Worm (Caenorhabditis elegans) whole organism, midembryonic: ENCODE results near the gene F11C7.2.

Experiments used
- T22C8.4 ChIP-seq: fragments of 200-800 bp; sonication (Bioruptor generic); IDR thresholded peaks from 2 replicates; pipeline ENCODE4 v1.3.6; 2022; ENCODE audit warnings: missing genetic modification characterization, missing compliant biosample characterization
- cog-1 ChIP-seq: sonication (generic microtip); optimal IDR thresholded peaks from 2 replicates; lab custom pipeline; 2016; ENCODE audit warnings: missing genetic modification characterization, missing compliant biosample characterization
- flt-1 ChIP-seq: fragments of 200-800 bp; sonication (Bioruptor generic); IDR thresholded peaks from 2 replicates; pipeline ENCODE4 v1.3.6; 2022; ENCODE audit warnings: missing genetic modification characterization, missing compliant biosample characterization
- klf-2 ChIP-seq: fragments of 200-800 bp; sonication (Bioruptor generic); conservative IDR thresholded peaks from 2 replicates; pipeline ENCODE4 v1.3.6; 2022; ENCODE audit warnings: missing genetic modification reagents, missing genetic modification characterization, missing compliant biosample characterization
- med-1 ChIP-seq: sonication (generic microtip); optimal IDR thresholded peaks from 2 replicates; lab custom pipeline; 2017; ENCODE audit warnings: missing genetic modification characterization, mild to moderate bottlenecking, missing compliant biosample characterization, antibody characterized with exemption, missing genetic modification reagents; ENCODE audit not compliant: insufficient read depth
- ref-1 ChIP-seq: fragments of 200-800 bp; sonication (Bioruptor generic); conservative IDR thresholded peaks from 2 replicates; pipeline ENCODE4 v1.3.6; 2022; ENCODE audit warnings: missing genetic modification reagents, missing genetic modification characterization, missing compliant biosample characterization
- tab-1 ChIP-seq: fragments of 200-800 bp; sonication (Bioruptor generic); IDR thresholded peaks from 2 replicates; pipeline ENCODE4 v1.3.6; 2022; ENCODE audit warnings: missing genetic modification characterization, missing compliant biosample characterization
- ztf-23 ChIP-seq: fragments of 200-800 bp; sonication (Bioruptor generic); IDR thresholded peaks from 2 replicates; pipeline ENCODE4 v1.3.6; 2022; ENCODE audit warnings: missing genetic modification reagents, missing genetic modification characterization, missing compliant biosample characterization
- ztf-29 ChIP-seq: fragments of 200-800 bp; sonication (Bioruptor generic); IDR thresholded peaks from 2 replicates; pipeline ENCODE4 v1.3.6; 2022; ENCODE audit warnings: missing genetic modification reagents, missing genetic modification characterization, missing compliant biosample characterization

The F11C7.2 gene

DNA sequence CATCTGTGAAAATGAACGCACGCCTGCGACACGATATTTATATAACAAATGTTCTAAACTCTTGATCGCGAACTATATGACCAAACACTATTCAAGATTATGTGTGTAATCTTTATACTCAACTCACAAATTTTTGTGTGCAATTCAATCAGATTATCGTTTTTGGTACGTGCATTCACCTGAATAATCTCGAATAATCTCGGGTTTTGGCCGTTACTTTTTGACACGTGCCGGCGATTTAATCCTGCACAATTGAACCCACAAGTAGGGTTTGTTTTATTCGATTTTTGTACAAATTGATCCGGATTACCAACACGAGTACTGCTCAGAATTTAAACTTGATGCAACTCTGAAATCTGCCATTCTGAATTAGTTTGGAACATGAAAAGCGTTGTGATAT, at the start of gene F11C7.2, which contains the start of gene vap-1:
F11C7.2 (plus strand) TSS at position 359 of the 400 bp plus-strand sequence.
vap-1 (minus strand) TSS at position 101 of the 400 bp plus-strand sequence.
- TF ChIP-seq klf-2 (GFP tag; lab: Robert Waterston, UW), result no peak
- no peak for TF ChIP-seq cog-1 (tag; lab: Kevin White, UChicago)
- no peak for TF ChIP-seq tab-1 (GFP tag; lab: Robert Waterston, UW)
- TF ChIP-seq ztf-29 (GFP tag; lab: Robert Waterston, UW), result no peak
- TF ChIP-seq flt-1 (GFP tag; lab: Robert Waterston, UW), result no peak

DNA sequence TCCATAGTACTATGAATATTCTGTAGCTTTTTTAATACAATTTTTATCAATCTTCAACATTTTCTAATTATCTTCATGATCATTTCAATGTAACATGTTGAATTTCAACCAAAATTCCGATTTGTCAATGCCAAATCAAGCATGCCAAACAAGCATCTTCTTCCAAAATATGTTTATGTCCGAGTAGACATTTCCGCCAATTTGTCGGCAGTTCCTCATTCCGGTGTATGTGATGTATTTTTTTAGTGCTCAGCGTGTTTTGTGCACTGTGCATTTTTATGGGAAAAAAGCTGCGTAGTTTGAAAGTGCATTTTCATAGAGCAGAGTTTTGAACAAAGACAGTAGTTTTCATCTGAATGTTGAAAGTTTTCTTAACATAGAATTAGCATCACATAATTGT, 47.2 kb upstream of the F11C7.2 start:
- no peak for TF ChIP-seq cog-1 (tag; lab: Kevin White, UChicago)
- TF ChIP-seq med-1 (GFP tag; lab: Kevin White, UChicago), result no peak
- no peak for TF ChIP-seq ref-1
- TF ChIP-seq ztf-23 (GFP tag; lab: Robert Waterston, UW), result no peak
- no peak for TF ChIP-seq tab-1 (GFP tag; lab: Robert Waterston, UW)
- TF ChIP-seq T22C8.4 (GFP tag; lab: Robert Waterston, UW), result no peak
- no peak for TF ChIP-seq klf-2 (GFP tag; lab: Robert Waterston, UW)
- no peak for TF ChIP-seq ztf-29 (GFP tag; lab: Robert Waterston, UW)
- no peak for TF ChIP-seq flt-1 (GFP tag; lab: Robert Waterston, UW)

DNA sequence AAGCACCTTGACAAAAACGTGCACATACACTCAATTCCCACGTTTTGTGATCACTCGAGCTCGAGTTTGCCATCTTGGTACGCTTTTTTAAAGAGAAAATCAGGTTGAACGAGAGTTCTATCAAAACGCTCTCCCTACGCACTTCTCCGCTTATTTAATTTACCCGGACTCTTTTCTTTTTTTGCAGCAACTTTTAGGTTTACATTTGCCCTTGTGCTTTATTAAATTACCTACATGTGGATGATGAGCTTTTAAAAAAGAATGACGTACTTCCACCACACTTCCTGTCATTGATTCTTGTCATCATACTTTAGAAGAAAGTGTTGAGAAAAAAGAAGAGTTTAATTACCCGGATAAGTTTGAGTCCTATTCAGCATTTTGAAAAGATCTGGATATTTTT, 44.5 kb upstream of the F11C7.2 start:
- no peak for TF ChIP-seq ztf-29 (GFP tag; lab: Robert Waterston, UW)
- no peak for TF ChIP-seq med-1 (GFP tag; lab: Kevin White, UChicago)
- TF ChIP-seq T22C8.4 (GFP tag; lab: Robert Waterston, UW), result no peak
- TF ChIP-seq ref-1, result no peak
- no peak for TF ChIP-seq flt-1 (GFP tag; lab: Robert Waterston, UW)
- no peak for TF ChIP-seq ztf-23 (GFP tag; lab: Robert Waterston, UW)
- TF ChIP-seq tab-1 (GFP tag; lab: Robert Waterston, UW), result no peak
- TF ChIP-seq klf-2 (GFP tag; lab: Robert Waterston, UW), result no peak
- no peak for TF ChIP-seq cog-1 (tag; lab: Kevin White, UChicago)

DNA sequence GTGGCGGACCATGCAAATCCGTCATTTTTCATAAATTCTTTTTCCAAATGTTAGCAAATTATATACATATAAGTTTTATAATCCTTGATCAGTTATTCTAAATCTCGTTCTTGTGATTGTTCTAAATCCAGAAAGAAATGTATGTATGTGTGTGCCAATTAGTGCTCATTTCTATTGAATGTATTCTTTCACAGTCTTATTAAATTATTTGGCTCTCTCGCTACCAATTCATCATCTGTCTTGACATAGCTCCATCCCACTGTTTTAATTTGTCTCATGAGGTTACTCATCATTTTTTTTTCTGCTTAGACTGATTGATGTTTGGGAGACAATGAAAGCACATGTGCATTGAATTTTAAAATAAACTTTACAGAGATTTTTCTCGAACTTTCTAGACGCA, 41.2 kb upstream of the F11C7.2 start:
- no peak for TF ChIP-seq ztf-23 (GFP tag; lab: Robert Waterston, UW)
- TF ChIP-seq T22C8.4 (GFP tag; lab: Robert Waterston, UW), result no peak
- no peak for TF ChIP-seq med-1 (GFP tag; lab: Kevin White, UChicago)
- no peak for TF ChIP-seq tab-1 (GFP tag; lab: Robert Waterston, UW)
- no peak for TF ChIP-seq ztf-29 (GFP tag; lab: Robert Waterston, UW)
- no peak for TF ChIP-seq klf-2 (GFP tag; lab: Robert Waterston, UW)
- no peak for TF ChIP-seq flt-1 (GFP tag; lab: Robert Waterston, UW)
- no peak for TF ChIP-seq ref-1
- no peak for TF ChIP-seq cog-1 (tag; lab: Kevin White, UChicago)

DNA sequence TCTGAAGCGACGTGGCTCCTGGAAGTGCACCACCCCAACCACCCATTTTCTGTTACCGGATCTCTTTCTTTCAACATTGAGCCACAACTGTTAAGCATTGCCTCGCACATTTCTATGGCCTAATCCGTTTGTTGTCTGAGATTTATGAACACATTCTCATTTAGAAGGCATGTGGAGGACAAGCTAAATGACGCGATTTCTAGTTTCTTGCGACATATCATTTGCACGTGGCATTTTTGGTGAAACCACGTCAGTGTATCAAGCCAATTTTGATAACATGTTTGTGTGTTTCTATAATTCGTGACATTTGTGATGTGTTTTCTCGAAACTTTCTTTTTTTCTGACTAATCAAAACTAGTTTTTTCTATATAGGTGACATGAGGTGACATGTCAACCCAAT, 39.9 kb upstream of the F11C7.2 start:
- no peak for TF ChIP-seq cog-1 (tag; lab: Kevin White, UChicago)
- TF ChIP-seq ref-1, result no peak
- TF ChIP-seq tab-1 (GFP tag; lab: Robert Waterston, UW), result no peak
- no peak for TF ChIP-seq T22C8.4 (GFP tag; lab: Robert Waterston, UW)
- no peak for TF ChIP-seq klf-2 (GFP tag; lab: Robert Waterston, UW)
- no peak for TF ChIP-seq ztf-29 (GFP tag; lab: Robert Waterston, UW)
- no peak for TF ChIP-seq flt-1 (GFP tag; lab: Robert Waterston, UW)
- no peak for TF ChIP-seq ztf-23 (GFP tag; lab: Robert Waterston, UW)
- no peak for TF ChIP-seq med-1 (GFP tag; lab: Kevin White, UChicago)

DNA sequence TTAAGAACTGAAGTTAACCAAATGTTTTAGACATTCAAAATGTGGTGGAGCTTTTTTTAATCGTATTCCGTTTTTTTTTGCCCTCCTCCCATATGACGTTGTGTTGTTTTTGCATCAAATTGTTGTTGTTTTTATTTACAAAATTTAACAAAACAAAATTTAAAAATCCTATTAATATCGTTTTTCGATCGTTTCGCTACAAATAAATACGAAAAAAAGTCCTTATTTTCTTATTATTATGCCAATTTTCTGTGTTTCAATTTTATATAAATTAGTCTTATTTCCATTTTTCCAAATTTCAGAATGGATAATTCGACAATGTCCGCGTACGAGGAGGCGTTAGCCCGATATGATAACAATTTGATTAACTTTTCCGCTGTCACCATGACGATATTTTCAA, 37.2 kb upstream of the F11C7.2 start, which contains the start of gene npr-36:
npr-36 (plus strand) TSS at position 301 of the 400 bp plus-strand sequence.
- TF ChIP-seq ztf-29 (GFP tag; lab: Robert Waterston, UW) (no peak), med-1 (GFP tag; lab: Kevin White, UChicago) (no peak), ztf-23 (GFP tag; lab: Robert Waterston, UW) (no peak), klf-2 (GFP tag; lab: Robert Waterston, UW) (no peak)

DNA sequence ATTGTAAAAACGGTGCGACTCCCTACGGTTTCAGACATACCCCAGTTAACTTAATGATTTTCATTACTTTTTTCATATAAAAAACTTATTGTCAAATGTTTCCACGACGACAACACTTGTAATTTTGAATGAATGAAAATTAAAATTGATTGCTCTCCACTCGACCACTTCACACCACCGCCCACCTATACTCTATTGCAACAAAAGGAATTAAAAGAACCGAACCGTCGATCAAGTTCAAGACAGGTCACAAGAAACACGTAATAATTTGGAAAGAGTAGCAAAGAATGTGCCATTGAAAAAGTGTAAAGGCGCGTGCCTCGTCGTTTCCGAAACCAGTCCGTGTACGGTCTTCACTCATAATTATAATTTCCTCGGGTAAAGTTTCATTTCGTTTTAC, 34.1 kb upstream of the F11C7.2 start, which contains the start of gene F10D7.11:
F10D7.11 (plus strand) TSS at position 301 of the 400 bp plus-strand sequence.
- no peak for TF ChIP-seq T22C8.4 (GFP tag; lab: Robert Waterston, UW)
- TF ChIP-seq ref-1, result no peak
- TF ChIP-seq med-1 (GFP tag; lab: Kevin White, UChicago), result no peak
- no peak for TF ChIP-seq ztf-29 (GFP tag; lab: Robert Waterston, UW)
- no peak for TF ChIP-seq flt-1 (GFP tag; lab: Robert Waterston, UW)

DNA sequence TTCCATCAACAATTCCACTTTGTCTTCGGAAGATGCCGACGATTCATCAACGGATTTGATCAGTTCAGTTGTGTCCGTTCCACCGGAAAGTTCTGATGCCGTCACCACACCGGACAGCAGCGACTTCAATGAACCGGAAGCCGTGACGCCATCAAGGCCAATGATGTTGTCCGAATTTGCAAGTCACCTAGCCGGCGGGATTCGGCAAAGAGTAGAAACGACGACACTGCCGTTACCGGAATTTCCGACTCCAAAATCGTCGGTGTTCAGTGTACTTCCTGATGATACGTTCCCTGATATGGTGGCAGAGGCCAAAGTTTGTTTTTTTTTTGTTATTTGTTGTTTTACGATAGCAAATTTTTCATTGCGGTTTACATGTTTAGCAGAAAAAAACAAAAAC, 33.1 kb upstream of the F11C7.2 start:
- TF ChIP-seq T22C8.4 (GFP tag; lab: Robert Waterston, UW) (no peak), cog-1 (tag; lab: Kevin White, UChicago) (no peak), ztf-29 (GFP tag; lab: Robert Waterston, UW) (no peak), med-1 (GFP tag; lab: Kevin White, UChicago) (no peak), flt-1 (GFP tag; lab: Robert Waterston, UW) (no peak), klf-2 (GFP tag; lab: Robert Waterston, UW) (no peak), ref-1 (no peak), ztf-23 (GFP tag; lab: Robert Waterston, UW) (no peak), tab-1 (GFP tag; lab: Robert Waterston, UW) (no peak)

DNA sequence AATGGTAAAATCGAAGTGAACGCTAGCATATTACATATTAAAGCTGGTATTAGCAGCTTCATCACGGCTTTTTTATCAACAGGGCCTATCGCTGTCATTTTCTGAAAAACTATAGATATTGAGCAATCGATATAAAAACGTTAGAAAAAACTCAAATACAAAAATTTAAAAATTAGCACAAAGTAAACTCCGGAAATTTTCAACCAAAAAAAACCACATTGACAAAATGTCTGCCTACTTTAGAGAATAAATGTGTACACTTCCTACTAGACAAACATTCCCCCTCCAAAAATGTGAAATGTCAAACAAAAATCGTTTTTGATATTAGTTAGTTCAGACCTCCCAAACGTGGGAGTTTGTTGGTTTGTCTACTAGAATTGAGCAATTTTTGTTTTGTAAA, 28.1 kb upstream of the F11C7.2 start, which contains the start of gene mfsd-10:
mfsd-10 (minus strand) TSS at position 101 of the 400 bp plus-strand sequence.
- TF ChIP-seq cog-1 (tag; lab: Kevin White, UChicago) (no peak), flt-1 (GFP tag; lab: Robert Waterston, UW) (no peak), tab-1 (GFP tag; lab: Robert Waterston, UW) (no peak), klf-2 (GFP tag; lab: Robert Waterston, UW) (no peak), ztf-29 (GFP tag; lab: Robert Waterston, UW) (no peak), ref-1 (no peak), T22C8.4 (GFP tag; lab: Robert Waterston, UW) (no peak), med-1 (GFP tag; lab: Kevin White, UChicago) (no peak), ztf-23 (GFP tag; lab: Robert Waterston, UW) (no peak)
